Worm (Caenorhabditis elegans) whole organism, L4/young adult: Measurements from ENCODE around the gene C09E7.8.

ENCODE experiments used
- W03F9.2 ChIP-seq: fragments of 150-350 bp; optimal IDR thresholded peaks from 2 replicates; lab custom pipeline; 2014; ENCODE audit warnings: missing biosample characterization, missing genetic modification characterization
- dao-5 ChIP-seq: sonication (generic microtip); optimal IDR thresholded peaks from 2 replicates; lab custom pipeline; 2016; ENCODE audit warnings: missing genotype, missing genetic modification characterization, moderate library complexity, missing compliant biosample characterization
- him-1 ChIP-seq: sonication (generic microtip); optimal IDR thresholded peaks from 2 replicates; lab custom pipeline; 2016; ENCODE audit warnings: missing genotype, missing genetic modification reagents, missing genetic modification characterization, missing compliant biosample characterization

- TF ChIP-seq him-1 (tag; lab: Kevin White, UChicago): no peak
- no peak for TF ChIP-seq W03F9.2 (tag; lab: Kevin White, UChicago)
- TF ChIP-seq dao-5 (tag; lab: Kevin White, UChicago): no peak
These were observed 49.1 kb downstream of the C09E7.8 start for ce11 chrIII:6509301-6509700.
